Worm (Caenorhabditis elegans): ENCODE data around the gene Y53G8AM.4.

Gene Y53G8AM.4

ce11 chrIII:3273141-3273540, 17.7 kb upstream of the Y53G8AM.4 start (continued):
- no peak for TF ChIP-seq pax-3 (tag; optimal IDR thresholded peaks at IDR 0.05)
- no peak for TF ChIP-seq pqm-1 (tag; optimal IDR thresholded peaks at IDR 0.05)
- TF ChIP-seq lir-3 (tag; optimal IDR thresholded peaks at IDR 0.05; ENCODE audit: poor library complexity): no peak
- TF ChIP-seq nhr-20 (tag; optimal IDR thresholded peaks at IDR 0.05): peak; percentile 71
- peak; percentile 47 for TF ChIP-seq nhr-19 (GFP tag; conservative IDR thresholded peaks at IDR 0.05)
- TF ChIP-seq F16B12.6 (tag; optimal IDR thresholded peaks at IDR 0.05): no peak
- no peak for TF ChIP-seq nhr-76 (tag; optimal IDR thresholded peaks at IDR 0.05)
- no peak for TF ChIP-seq mef-2 (tag; optimal IDR thresholded peaks at IDR 0.05)
- TF ChIP-seq C16A3.4 (tag; optimal IDR thresholded peaks at IDR 0.05): peak; percentile 32
- TF ChIP-seq isw-1 (GFP tag; IDR thresholded peaks at IDR 0.05): no peak
- no peak for TF ChIP-seq snpc-4 (tag; optimal IDR thresholded peaks at IDR 0.05)
- TF ChIP-seq nhr-11 (tag; optimal IDR thresholded peaks at IDR 0.05): no peak
- TF ChIP-seq mab-9 (GFP tag; IDR thresholded peaks at IDR 0.05): no peak
- TF ChIP-seq xbp-1 (tag; optimal IDR thresholded peaks at IDR 0.05): peak; percentile 12
- TF ChIP-seq lsy-2 (tag; optimal IDR thresholded peaks at IDR 0.05): peak; percentile 45 to 69
- TF ChIP-seq ces-1 (GFP tag; optimal IDR thresholded peaks at IDR 0.05): no peak
- TF ChIP-seq aly-2 (tag; optimal IDR thresholded peaks at IDR 0.05): no peak
- TF ChIP-seq ceh-63 (GFP tag; optimal IDR thresholded peaks at IDR 0.05): no peak
- no peak for TF ChIP-seq ceh-8 (GFP tag; optimal IDR thresholded peaks at IDR 0.05)
- no peak for TF ChIP-seq ceh-90 (tag; optimal IDR thresholded peaks at IDR 0.05)
- no peak for TF ChIP-seq egl-13 (tag; optimal IDR thresholded peaks at IDR 0.05)
- no peak for TF ChIP-seq vab-15 (tag; optimal IDR thresholded peaks at IDR 0.05)
- no peak for TF ChIP-seq ztf-4 (tag; optimal IDR thresholded peaks at IDR 0.05)
- no peak for TF ChIP-seq nhr-77 (tag; optimal IDR thresholded peaks at IDR 0.05)
- no peak for TF ChIP-seq ets-5 (GFP tag; IDR thresholded peaks at IDR 0.05)
- TF ChIP-seq mep-1 (tag; optimal IDR thresholded peaks at IDR 0.05): peak; percentile 65
- TF ChIP-seq nhr-85 (tag): peak; percentile 75
- TF ChIP-seq lin-14 (GFP tag; optimal IDR thresholded peaks at IDR 0.05): peak; percentile 79
- no peak for TF ChIP-seq zip-4 (GFP tag; optimal IDR thresholded peaks at IDR 0.05)
- no peak for TF ChIP-seq dsc-1 (tag; optimal IDR thresholded peaks at IDR 0.05)
- no peak for TF ChIP-seq mdl-1 (tag; optimal IDR thresholded peaks at IDR 0.05)
- no peak for TF ChIP-seq sup-37 (GFP tag; optimal IDR thresholded peaks at IDR 0.05)
- no peak for TF ChIP-seq ama-1 (optimal IDR thresholded peaks at IDR 0.05)
- TF ChIP-seq lin-15B (tag; optimal IDR thresholded peaks at IDR 0.05): no peak
- no peak for TF ChIP-seq aha-1 (tag; optimal IDR thresholded peaks at IDR 0.05)
- TF ChIP-seq pag-3 (tag; optimal IDR thresholded peaks at IDR 0.05; ENCODE audit: borderline replicate concordance, insufficient read depth): no peak
- TF ChIP-seq lin-13 (GFP tag; optimal IDR thresholded peaks at IDR 0.05): peak; percentile 54
- no peak for TF ChIP-seq unc-30 (tag; optimal IDR thresholded peaks at IDR 0.05)
- TF ChIP-seq sox-4 (tag; optimal IDR thresholded peaks at IDR 0.05): no peak
- TF ChIP-seq swsn-7 (tag; optimal IDR thresholded peaks at IDR 0.05): peak; percentile 27
- TF ChIP-seq C04F5.9 (tag; optimal IDR thresholded peaks at IDR 0.05): no peak
- TF ChIP-seq nhr-237 (tag; optimal IDR thresholded peaks at IDR 0.05): no peak
- no peak for TF ChIP-seq lin-39 (tag; optimal IDR thresholded peaks at IDR 0.05)
- TF ChIP-seq elt-2 (tag; optimal IDR thresholded peaks at IDR 0.05): no peak
- TF ChIP-seq fkh-4 (tag; optimal IDR thresholded peaks at IDR 0.05; ENCODE audit: borderline replicate concordance): no peak
- TF ChIP-seq sptf-1 (tag; optimal IDR thresholded peaks at IDR 0.05): no peak
- TF ChIP-seq efl-1 (optimal IDR thresholded peaks at IDR 0.05): peak; percentile 45 to 73
- TF ChIP-seq efl-1 (GFP tag; optimal IDR thresholded peaks at IDR 0.05 in 1 of 2): peak in 1 of 2 experiments; percentile 2
- no peak for TF ChIP-seq tlp-1 (tag; optimal IDR thresholded peaks at IDR 0.05)
- TF ChIP-seq rnt-1 (tag; optimal IDR thresholded peaks at IDR 0.05): peak; percentile 65
- no peak for TF ChIP-seq jun-1 (tag; optimal IDR thresholded peaks at IDR 0.05)
- no peak for TF ChIP-seq alr-1 (tag; optimal IDR thresholded peaks at IDR 0.05; ENCODE audit: borderline replicate concordance)
- TF ChIP-seq C34B4.2 (tag; optimal IDR thresholded peaks at IDR 0.05): no peak
